Worm (Caenorhabditis elegans) whole organism, L4 larva: ENCODE data around the gene clec-251.
A peak's percentile ranks its signal among the peaks of the same experiment; 100 is the strongest.

Experiments
- F10B5.3 ChIP-seq: sonication (generic microtip); optimal IDR thresholded peaks from 2 replicates; lab custom pipeline; 2016; ENCODE audit warnings: mild to moderate bottlenecking, missing genetic modification characterization, missing compliant biosample characterization
- F26F4.8 ChIP-seq: fragments of 200-800 bp; sonication (Bioruptor generic); conservative IDR thresholded peaks from 2 replicates; pipeline ENCODE4 v1.3.6; 2022; ENCODE audit warnings: missing genetic modification characterization, missing compliant biosample characterization
- F37D6.2 ChIP-seq: sonication (generic microtip); optimal IDR thresholded peaks from 2 replicates; lab custom pipeline; 2016; ENCODE audit warnings: mild to moderate bottlenecking, missing genetic modification characterization, missing compliant biosample characterization
- R02D3.7 ChIP-seq: fragments of 150-350 bp; sonication (generic microtip); optimal IDR thresholded peaks from 3 replicates; lab custom pipeline; 2014; ENCODE audit warnings: missing biosample characterization, missing genetic modification characterization
- T20F7.1 ChIP-seq: fragments of 200-800 bp; sonication (Bioruptor generic); optimal IDR thresholded peaks from 2 replicates; lab custom pipeline; 2018; ENCODE audit warnings: mild to moderate bottlenecking, missing genetic modification characterization, missing compliant biosample characterization
- T26A8.4 ChIP-seq: fragments of 200-800 bp; sonication (Bioruptor generic); IDR thresholded peaks from 2 replicates; pipeline ENCODE4 v1.3.6; 2022; ENCODE audit warnings: missing genetic modification characterization, missing compliant biosample characterization
- Y105C5A.15 ChIP-seq: fragments of 200-800 bp; sonication (Bioruptor generic); IDR thresholded peaks from 2 replicates; pipeline ENCODE4 v1.3.6; 2022; ENCODE audit warnings: missing genetic modification characterization, missing compliant biosample characterization
- Y75B8A.6 ChIP-seq: fragments of 200-800 bp; sonication (Bioruptor generic); IDR thresholded peaks from 2 replicates; pipeline ENCODE4 v1.3.6; 2022; ENCODE audit warnings: missing genetic modification reagents, missing genetic modification characterization, missing compliant biosample characterization
- ZK337.2 ChIP-seq: fragments of 200-800 bp; sonication (Bioruptor generic); IDR thresholded peaks from 2 replicates; pipeline ENCODE4 v1.3.6; 2022; ENCODE audit warnings: missing genetic modification reagents, missing genetic modification characterization, missing compliant biosample characterization
- ZK546.5 ChIP-seq, 2 experiments: sonication (generic microtip); optimal IDR thresholded peaks; 2 replicates each; lab custom pipeline; 2017; ENCODE audit warnings: missing biosample characterization in 2 of 2, missing genetic modification characterization in 2 of 2
- aha-1 ChIP-seq: fragments of 150-350 bp; peaks from one replicate; lab custom pipeline; 2014; ENCODE audit warnings: missing biosample characterization, missing genetic modification characterization
- ama-1 ChIP-seq: fragments of 150-350 bp; optimal IDR thresholded peaks from 2 replicates; lab custom pipeline; 2014; ENCODE audit warnings: inconsistent platforms, mixed read lengths
- arid-1 ChIP-seq: fragments of 200-800 bp; sonication (Bioruptor generic); conservative IDR thresholded peaks from 2 replicates; pipeline ENCODE4 v1.3.6; 2022; ENCODE audit warnings: missing genetic modification reagents, missing genetic modification characterization, missing compliant biosample characterization
- attf-4 ChIP-seq: sonication (generic microtip); optimal IDR thresholded peaks from 3 replicates; lab custom pipeline; 2017; ENCODE audit warnings: missing biosample characterization, missing genetic modification characterization
- ceh-28 ChIP-seq: fragments of 150-350 bp; optimal IDR thresholded peaks from 2 replicates; lab custom pipeline; 2014; ENCODE audit warnings: missing biosample characterization, missing genetic modification reagents, missing genetic modification characterization
- ceh-44 ChIP-seq: fragments of 200-800 bp; sonication (Bioruptor generic); IDR thresholded peaks from 2 replicates; pipeline ENCODE4 v1.3.6; 2022; ENCODE audit warnings: missing genetic modification reagents, missing genetic modification characterization, missing compliant biosample characterization
- ceh-82 ChIP-seq: sonication (generic microtip); optimal IDR thresholded peaks from 2 replicates; lab custom pipeline; 2017; ENCODE audit warnings: missing biosample characterization, missing genetic modification characterization
- cey-2 ChIP-seq: sonication (generic microtip); optimal IDR thresholded peaks from 3 replicates; lab custom pipeline; 2017; ENCODE audit warnings: missing genetic modification characterization, mild to moderate bottlenecking, missing compliant biosample characterization, antibody characterized with exemption, borderline replicate concordance; ENCODE audit not compliant: insufficient read depth
- ctbp-1 ChIP-seq: fragments of 200-800 bp; sonication (Bioruptor generic); IDR thresholded peaks from 2 replicates; pipeline ENCODE4 v1.3.6; 2022; ENCODE audit warnings: missing genetic modification reagents, missing genetic modification characterization, missing compliant biosample characterization
- daf-12 ChIP-seq: fragments of 150-350 bp; optimal IDR thresholded peaks from 2 replicates; lab custom pipeline; 2014; ENCODE audit warnings: missing biosample characterization, missing genetic modification reagents, missing genetic modification characterization
- daf-8 ChIP-seq: fragments of 200-800 bp; sonication (Bioruptor generic); IDR thresholded peaks from 2 replicates; pipeline ENCODE4 v1.3.6; 2022; ENCODE audit warnings: missing genetic modification characterization, missing compliant biosample characterization
- dmd-6 ChIP-seq: fragments of 200-800 bp; sonication (Bioruptor generic); IDR thresholded peaks from 2 replicates; pipeline ENCODE4 v1.3.6; 2022; ENCODE audit warnings: missing genetic modification reagents, missing genetic modification characterization, missing compliant biosample characterization
- duxl-1 ChIP-seq: sonication (generic microtip); optimal IDR thresholded peaks from 2 replicates; lab custom pipeline; 2016; ENCODE audit warnings: mild to moderate bottlenecking, missing genetic modification characterization, moderate library complexity, missing compliant biosample characterization; ENCODE audit not compliant: poor library complexity
- egl-27 ChIP-seq: sonication (generic microtip); optimal IDR thresholded peaks from 3 replicates; lab custom pipeline; 2017; ENCODE audit warnings: missing biosample characterization, missing genetic modification reagents, missing genetic modification characterization
- fos-1 ChIP-seq: fragments of 150-350 bp; optimal IDR thresholded peaks from 2 replicates; lab custom pipeline; 2014; ENCODE audit warnings: missing biosample characterization, missing genetic modification characterization
- hlh-11 ChIP-seq: fragments of 200-800 bp; sonication (Bioruptor generic); optimal IDR thresholded peaks from 2 replicates; lab custom pipeline; 2018; ENCODE audit warnings: mild to moderate bottlenecking, missing genetic modification characterization, missing compliant biosample characterization
- jun-1 ChIP-seq: fragments of 150-350 bp; optimal IDR thresholded peaks from 2 replicates; lab custom pipeline; 2014; ENCODE audit warnings: missing biosample characterization, missing genetic modification reagents, missing genetic modification characterization
- lim-7 ChIP-seq: fragments of 200-800 bp; sonication (Bioruptor generic); IDR thresholded peaks from 2 replicates; pipeline ENCODE4 v1.3.6; 2022; ENCODE audit warnings: missing genetic modification characterization, missing compliant biosample characterization
- lin-1 ChIP-seq: fragments of 200-800 bp; sonication (Bioruptor generic); IDR thresholded peaks from 2 replicates; pipeline ENCODE4 v1.3.6; 2022; ENCODE audit warnings: missing genetic modification reagents, missing genetic modification characterization, missing compliant biosample characterization
- lin-13 ChIP-seq: fragments of 150-350 bp; optimal IDR thresholded peaks from 2 replicates; lab custom pipeline; 2014; ENCODE audit warnings: missing biosample characterization, missing genetic modification reagents, missing genetic modification characterization
- lin-15B ChIP-seq: fragments of 150-350 bp; sonication (generic microtip); optimal IDR thresholded peaks from 3 replicates; lab custom pipeline; 2014; ENCODE audit warnings: missing biosample characterization, missing genetic modification characterization
- lin-38 ChIP-seq: fragments of 200-800 bp; sonication (Bioruptor generic); IDR thresholded peaks from 2 replicates; pipeline ENCODE4 v1.3.6; 2022; ENCODE audit warnings: missing genetic modification reagents, missing genetic modification characterization, missing compliant biosample characterization
- lsy-2 ChIP-seq, 2 experiments: fragments of 150-350 bp in 1 of 2; sonication (generic microtip) in 1 of 2; optimal IDR thresholded peaks; 2 replicates each; lab custom pipeline; 2014 to 2017; ENCODE audit warnings: missing biosample characterization in 2 of 2, missing genetic modification characterization in 2 of 2
- madf-5 ChIP-seq, 2 experiments: fragments of 200-800 bp; sonication (Bioruptor generic); IDR thresholded peaks; 2 replicates each; pipeline ENCODE4 v1.3.6; 2022; ENCODE audit warnings: missing compliant biosample characterization in 2 of 2, missing genetic modification characterization in 2 of 2
- madf-9 ChIP-seq: fragments of 200-800 bp; sonication (Bioruptor generic); conservative IDR thresholded peaks from 2 replicates; pipeline ENCODE4 v1.3.6; 2022; ENCODE audit warnings: missing genetic modification reagents, missing genetic modification characterization, missing compliant biosample characterization
- mdl-1 ChIP-seq, 2 experiments: fragments of 150-350 bp in 1 of 2; sonication (generic microtip) in 1 of 2; optimal IDR thresholded peaks; 2 replicates each; lab custom pipeline; 2014 to 2017; ENCODE audit warnings: missing biosample characterization in 2 of 2, missing genetic modification characterization in 2 of 2
- mdt-29 ChIP-seq: fragments of 200-800 bp; sonication (Bioruptor generic); IDR thresholded peaks from 2 replicates; pipeline ENCODE4 v1.3.6; 2022; ENCODE audit warnings: missing genetic modification reagents, missing genetic modification characterization, missing compliant biosample characterization
- mep-1 ChIP-seq: fragments of 150-350 bp; sonication (generic microtip); optimal IDR thresholded peaks from 3 replicates; lab custom pipeline; 2014; ENCODE audit warnings: missing biosample characterization, missing genetic modification characterization
- mes-2 ChIP-seq: sonication (generic microtip); optimal IDR thresholded peaks from 2 replicates; lab custom pipeline; 2016; ENCODE audit warnings: missing genotype, mild to moderate bottlenecking, missing genetic modification characterization, missing compliant biosample characterization; ENCODE audit not compliant: poor library complexity, severe bottlenecking
- mxl-3 ChIP-seq: fragments of 200-800 bp; sonication (Bioruptor generic); optimal IDR thresholded peaks from 2 replicates; lab custom pipeline; 2018; ENCODE audit warnings: mild to moderate bottlenecking, missing genetic modification characterization, missing compliant biosample characterization
- nhr-111 ChIP-seq: fragments of 200-800 bp; sonication (Bioruptor generic); optimal IDR thresholded peaks from 2 replicates; lab custom pipeline; 2018; ENCODE audit warnings: mild to moderate bottlenecking, missing genetic modification characterization, missing compliant biosample characterization
- nhr-237 ChIP-seq: sonication (generic microtip); optimal IDR thresholded peaks from 2 replicates; lab custom pipeline; 2017; ENCODE audit warnings: missing biosample characterization, missing genetic modification characterization
- nhr-25 ChIP-seq: sonication (generic microtip); optimal IDR thresholded peaks from 2 replicates; lab custom pipeline; 2017; ENCODE audit warnings: missing genetic modification characterization, mild to moderate bottlenecking, missing compliant biosample characterization, antibody characterized with exemption, moderate library complexity, borderline replicate concordance; ENCODE audit not compliant: insufficient read depth
- nhr-28 ChIP-seq: fragments of 150-350 bp; optimal IDR thresholded peaks from 2 replicates; lab custom pipeline; 2014; ENCODE audit warnings: missing biosample characterization, missing genetic modification characterization
- nhr-42 ChIP-seq: fragments of 200-800 bp; sonication (Bioruptor generic); IDR thresholded peaks from 2 replicates; pipeline ENCODE4 v1.3.6; 2022; ENCODE audit warnings: missing genetic modification characterization, missing compliant biosample characterization
- nhr-48 ChIP-seq: sonication (generic microtip); optimal IDR thresholded peaks from 2 replicates; lab custom pipeline; 2016; ENCODE audit warnings: mild to moderate bottlenecking, missing genetic modification characterization, missing compliant biosample characterization
- pqm-1 ChIP-seq: sonication (generic microtip); optimal IDR thresholded peaks from 2 replicates; lab custom pipeline; 2017; ENCODE audit warnings: missing biosample characterization, missing genetic modification characterization
- snpc-1.2 ChIP-seq: fragments of 200-800 bp; sonication (Bioruptor generic); IDR thresholded peaks from 2 replicates; pipeline ENCODE4 v1.3.6; 2022; ENCODE audit warnings: missing genetic modification reagents, missing genetic modification characterization, missing compliant biosample characterization
- tag-97 ChIP-seq: fragments of 200-800 bp; sonication (Bioruptor generic); IDR thresholded peaks from 2 replicates; pipeline ENCODE4 v1.3.6; 2022; ENCODE audit warnings: missing genetic modification characterization, missing compliant biosample characterization
- tra-1 ChIP-seq: fragments of 200-800 bp; sonication (Bioruptor generic); IDR thresholded peaks from 2 replicates; pipeline ENCODE4 v1.3.6; 2022; ENCODE audit warnings: missing genetic modification reagents, missing genetic modification characterization, missing compliant biosample characterization
- zag-1 ChIP-seq: fragments of 150-350 bp; optimal IDR thresholded peaks from 2 replicates; lab custom pipeline; 2014; ENCODE audit warnings: missing biosample characterization, missing genetic modification characterization
- zfp-2 ChIP-seq: sonication (generic microtip); optimal IDR thresholded peaks from 2 replicates; lab custom pipeline; 2016; ENCODE audit warnings: mild to moderate bottlenecking, missing genetic modification characterization, missing compliant biosample characterization
- ztf-7 ChIP-seq: fragments of 150-350 bp; optimal IDR thresholded peaks from 2 replicates; lab custom pipeline; 2014; ENCODE audit warnings: missing biosample characterization, missing genetic modification characterization

Gene clec-251

DNA sequence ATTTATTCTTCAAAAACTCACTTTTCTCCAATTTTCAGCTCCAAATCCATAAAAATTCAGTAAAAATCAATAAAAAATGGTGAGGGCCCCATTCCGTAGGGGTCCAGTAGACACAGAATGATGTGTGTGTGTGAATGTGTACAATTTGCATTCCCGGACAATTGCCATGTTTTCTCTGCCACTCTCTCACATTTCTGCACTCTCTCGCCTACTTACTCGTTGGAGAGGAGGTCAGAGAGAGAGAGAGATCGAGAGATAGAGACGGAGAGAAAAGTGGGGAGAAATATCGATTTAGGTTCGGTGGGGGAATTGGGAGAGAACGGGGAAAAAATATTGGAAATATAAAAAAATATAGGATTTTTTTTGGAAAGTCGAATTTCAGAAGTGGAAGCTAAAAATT, 23.2 kb downstream of the clec-251 start (continued):
- TF ChIP-seq cey-2 (tag; lab: Kevin White, UChicago): no peak
- no peak for TF ChIP-seq madf-5 (GFP tag; IDR thresholded peaks at IDR 0.05; lab: Robert Waterston, UW)
- TF ChIP-seq tra-1 (GFP tag; lab: Robert Waterston, UW): no peak
- TF ChIP-seq ztf-7 (tag; lab: Kevin White, UChicago): no peak
- TF ChIP-seq Y105C5A.15 (GFP tag; lab: Robert Waterston, UW): no peak
- no peak for TF ChIP-seq lin-15B (tag; lab: Kevin White, UChicago)
- no peak for TF ChIP-seq pqm-1 (tag; lab: Kevin White, UChicago)
- TF ChIP-seq ZK337.2: no peak
- TF ChIP-seq nhr-42 (GFP tag; lab: Robert Waterston, UW): no peak
- TF ChIP-seq egl-27 (tag; lab: Kevin White, UChicago): no peak
- no peak for TF ChIP-seq nhr-111 (GFP tag; lab: Kevin White, UChicago)
- peak; percentile 82 for TF ChIP-seq F37D6.2 (tag; lab: Kevin White, UChicago)
- no peak for TF ChIP-seq tag-97 (GFP tag; lab: Robert Waterston, UW)
- TF ChIP-seq arid-1 (GFP tag; lab: Robert Waterston, UW): no peak
- TF ChIP-seq fos-1 (tag; lab: Kevin White, UChicago): no peak
- no peak for TF ChIP-seq hlh-11 (tag; lab: Kevin White, UChicago)
- TF ChIP-seq T26A8.4 (GFP tag; lab: Robert Waterston, UW): no peak
- no peak for TF ChIP-seq T20F7.1 (GFP tag; lab: Kevin White, UChicago)
- no peak for TF ChIP-seq F26F4.8 (GFP tag; lab: Robert Waterston, UW)
- TF ChIP-seq jun-1 (tag; lab: Kevin White, UChicago): peak; percentile 28
- TF ChIP-seq daf-12: no peak
- TF ChIP-seq madf-9 (GFP tag; lab: Robert Waterston, UW): no peak
- TF ChIP-seq zag-1 (tag; lab: Kevin White, UChicago): no peak
- no peak for TF ChIP-seq ceh-44 (GFP tag; lab: Robert Waterston, UW)
- TF ChIP-seq snpc-1.2 (GFP tag; lab: Robert Waterston, UW): no peak
- no peak for TF ChIP-seq Y75B8A.6 (GFP tag; lab: Robert Waterston, UW)
- peak; percentile 81 for TF ChIP-seq ceh-28 (tag; lab: Kevin White, UChicago)
- no peak for TF ChIP-seq R02D3.7 (tag; lab: Kevin White, UChicago)
- no peak for TF ChIP-seq ama-1
- TF ChIP-seq ZK546.5 (tag; optimal IDR thresholded peaks at IDR 0.05; lab: Kevin White, UChicago): no peak
- no peak for TF ChIP-seq dmd-6 (GFP tag; lab: Robert Waterston, UW)
- peak; percentile 69 for TF ChIP-seq nhr-28 (tag; lab: Kevin White, UChicago)
- TF ChIP-seq ceh-82 (tag; lab: Kevin White, UChicago): no peak
- no peak for TF ChIP-seq nhr-25 (tag; lab: Kevin White, UChicago)
- no peak; the same call in none of the 2 replicates for TF ChIP-seq lin-38 (GFP tag; lab: Robert Waterston, UW)
- TF ChIP-seq mep-1: peak; percentile 82
- peak; percentile 99 for TF ChIP-seq duxl-1 (tag; lab: Kevin White, UChicago)
- no peak for TF ChIP-seq ctbp-1 (GFP tag; lab: Robert Waterston, UW)
- TF ChIP-seq lin-1: no peak
- TF ChIP-seq lim-7: no peak
- peak; percentile 30 to 36 for TF ChIP-seq mdl-1 (tag; optimal IDR thresholded peaks at IDR 0.05; lab: Kevin White, UChicago)
- TF ChIP-seq F10B5.3 (tag; lab: Kevin White, UChicago): no peak
- peak; percentile 24 for TF ChIP-seq attf-4 (tag; lab: Kevin White, UChicago)
- peak; percentile 57 to 87 for TF ChIP-seq lsy-2 (tag; optimal IDR thresholded peaks at IDR 0.05; lab: Kevin White, UChicago)
- TF ChIP-seq aha-1 (tag; lab: Kevin White, UChicago): peak; percentile 97
- TF ChIP-seq zfp-2 (tag; lab: Kevin White, UChicago): no peak
- no peak for TF ChIP-seq daf-8
- TF ChIP-seq mxl-3 (GFP tag; lab: Kevin White, UChicago): no peak
- no peak for TF ChIP-seq mdt-29 (GFP tag; lab: Robert Waterston, UW)
- TF ChIP-seq lin-13 (GFP tag; lab: Kevin White, UChicago): peak; percentile 64
- TF ChIP-seq nhr-237 (tag; lab: Kevin White, UChicago): no peak
- no peak for TF ChIP-seq nhr-48
- no peak for TF ChIP-seq mes-2 (tag; lab: Kevin White, UChicago)
